Fruit fly (Drosophila melanogaster) whole organism, prepupa: ENCODE data around the gene CG33230.

Experiments
- CG32006 ChIP-seq: fragments of 200-800 bp; sonication (Bioruptor generic); optimal IDR thresholded peaks from 3 replicates; lab custom pipeline; 2017; ENCODE audit warnings: missing biosample characterization, mild to moderate bottlenecking, missing genetic modification characterization
- CG34406 ChIP-seq: fragments of 200-800 bp; sonication (Bioruptor generic); optimal IDR thresholded peaks from 3 replicates; lab custom pipeline; 2016; ENCODE audit warnings: missing biosample characterization, missing genetic modification characterization
- CG6163 ChIP-seq: fragments of 200-800 bp; sonication (Bioruptor generic); IDR thresholded peaks from 3 replicates; pipeline ENCODE4 v1.3.6; 2022; ENCODE audit warnings: missing biosample characterization, missing genetic modification characterization
- CG9139 ChIP-seq: fragments of 200-800 bp; sonication (Bioruptor generic); optimal IDR thresholded peaks from 3 replicates; lab custom pipeline; 2017; ENCODE audit warnings: missing biosample characterization, mild to moderate bottlenecking, missing genetic modification characterization
- Gug ChIP-seq: fragments of 200-800 bp; sonication (Bioruptor generic); IDR thresholded peaks from 2 replicates; pipeline ENCODE4 v1.3.6; 2022; ENCODE audit warnings: missing biosample characterization, missing genetic modification characterization
- Lpt ChIP-seq: fragments of 200-800 bp; sonication (Bioruptor generic); optimal IDR thresholded peaks from 3 replicates; lab custom pipeline; 2016; ENCODE audit warnings: missing biosample characterization, missing genetic modification characterization
- Met ChIP-seq: fragments of 200-800 bp; sonication (Bioruptor generic); optimal IDR thresholded peaks from 3 replicates; lab custom pipeline; 2016; ENCODE audit warnings: missing biosample characterization, missing genetic modification characterization
- Smox ChIP-seq: fragments of 200-800 bp; sonication (Bioruptor generic); optimal IDR thresholded peaks from 3 replicates; lab custom pipeline; 2016; ENCODE audit warnings: missing biosample characterization, missing genetic modification characterization
- dsx ChIP-seq: fragments of 200-800 bp; optimal IDR thresholded peaks from 3 replicates; lab custom pipeline; 2019; ENCODE audit warnings: missing biosample characterization, mild to moderate bottlenecking, missing genetic modification characterization, moderate library complexity; ENCODE audit not compliant: poor library complexity, severe bottlenecking
- fd59A ChIP-seq: fragments of 200-800 bp; sonication (Bioruptor generic); optimal IDR thresholded peaks from 2 replicates; lab custom pipeline; 2017; ENCODE audit warnings: missing biosample characterization, mild to moderate bottlenecking, missing genetic modification characterization, missing genetic modification reagents

DNA sequence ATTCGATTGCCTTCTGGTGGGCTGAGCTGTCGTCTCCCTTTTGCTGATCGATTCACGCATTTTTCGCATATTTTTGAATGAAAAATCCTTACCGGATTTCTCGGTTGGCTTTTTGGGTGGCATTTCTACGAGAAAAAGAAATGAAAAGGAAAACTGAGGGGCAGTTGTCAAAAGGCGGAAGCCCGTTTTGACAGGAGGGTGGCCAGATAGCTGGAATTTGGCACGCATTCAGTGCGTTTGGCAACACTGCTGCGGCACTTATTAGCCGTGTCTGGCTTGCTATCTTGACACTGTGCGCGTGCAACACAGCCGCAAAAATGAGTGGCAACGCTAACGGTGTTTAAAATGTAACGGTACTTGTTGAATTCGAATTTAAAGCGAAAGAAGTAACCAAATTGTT lies 50.3 kb downstream of the CG33230 start, which contains the start of gene RpL23A:
- TF ChIP-seq Lpt = no peak
- TF ChIP-seq Gug (GFP tag; lab: Robert Waterston, UW) = peak; percentile 46; the same call in 1 of the 2 replicates
- TF ChIP-seq CG6163 (GFP tag; lab: Robert Waterston, UW) = peak; percentile 93
- TF ChIP-seq CG34406 (GFP tag; lab: Kevin White, UChicago) = peak; percentile 58
- peak; percentile 79 for TF ChIP-seq Smox (GFP tag; lab: Kevin White, UChicago)
- peak; percentile 85 for TF ChIP-seq Met (GFP tag; lab: Kevin White, UChicago)
- no peak for TF ChIP-seq dsx (GFP tag; lab: Kevin White, UChicago)
- peak; percentile 77 for TF ChIP-seq CG9139
- TF ChIP-seq fd59A (GFP tag; lab: Kevin White, UChicago) = peak; percentile 51
- TF ChIP-seq CG32006 = no peak
